Worm (Caenorhabditis elegans) whole organism, L2 larva: Measurements from ENCODE around the gene ttr-15.
A peak's percentile ranks its signal among the peaks of the same experiment; 100 is the strongest.

Source experiments
- C34F6.9 ChIP-seq: fragments of 150-350 bp; optimal IDR thresholded peaks from 2 replicates; lab custom pipeline; 2014; ENCODE audit warnings: missing biosample characterization, missing genetic modification characterization
- F13H6.1 ChIP-seq: sonication (generic microtip); optimal IDR thresholded peaks from 2 replicates; lab custom pipeline; 2016; ENCODE audit warnings: missing genetic modification characterization, missing compliant biosample characterization
- R02D3.7 ChIP-seq: fragments of 150-350 bp; optimal IDR thresholded peaks from 2 replicates; lab custom pipeline; 2014; ENCODE audit warnings: missing biosample characterization, missing genetic modification characterization
- Y55F3AM.14 ChIP-seq: fragments of 200-800 bp; sonication (Bioruptor generic); optimal IDR thresholded peaks from 2 replicates; lab custom pipeline; 2018; ENCODE audit warnings: mild to moderate bottlenecking, missing genetic modification characterization, missing compliant biosample characterization
- ZK546.5 ChIP-seq: sonication (generic microtip); optimal IDR thresholded peaks from 2 replicates; lab custom pipeline; 2017; ENCODE audit warnings: missing biosample characterization, missing genetic modification characterization
- alr-1 ChIP-seq: fragments of 150-350 bp; optimal IDR thresholded peaks from 2 replicates; lab custom pipeline; 2014; ENCODE audit warnings: missing biosample characterization, missing genetic modification characterization
- aly-2 ChIP-seq: fragments of 150-350 bp; optimal IDR thresholded peaks from 2 replicates; lab custom pipeline; 2014; ENCODE audit warnings: missing biosample characterization, missing genetic modification characterization
- ama-1 ChIP-seq: fragments of 150-350 bp; optimal IDR thresholded peaks from 2 replicates; lab custom pipeline; 2018; ENCODE audit warnings: inconsistent platforms
- blmp-1 ChIP-seq: sonication (generic microtip); optimal IDR thresholded peaks from 2 replicates; lab custom pipeline; 2017; ENCODE audit warnings: missing genetic modification characterization, mild to moderate bottlenecking, missing compliant biosample characterization, antibody characterized with exemption, moderate library complexity; ENCODE audit not compliant: insufficient read depth
- ceh-16 ChIP-seq: fragments of 150-350 bp; optimal IDR thresholded peaks from 2 replicates; lab custom pipeline; 2014; ENCODE audit warnings: missing biosample characterization, missing genetic modification characterization
- ceh-82 ChIP-seq: fragments of 150-350 bp; optimal IDR thresholded peaks from 2 replicates; lab custom pipeline; 2014; ENCODE audit warnings: missing biosample characterization, missing genetic modification characterization
- crh-2 ChIP-seq: sonication (generic microtip); optimal IDR thresholded peaks from 2 replicates; lab custom pipeline; 2017; ENCODE audit warnings: missing biosample characterization, missing genetic modification characterization
- dmd-4 ChIP-seq: sonication (generic microtip); optimal IDR thresholded peaks from 2 replicates; lab custom pipeline; 2017; ENCODE audit warnings: missing biosample characterization, missing genetic modification characterization
- egl-27 ChIP-seq: sonication (generic microtip); optimal IDR thresholded peaks from 3 replicates; lab custom pipeline; 2017; ENCODE audit warnings: missing biosample characterization, missing genetic modification reagents, missing genetic modification characterization
- elt-1 ChIP-seq: fragments of 150-350 bp; optimal IDR thresholded peaks from 2 replicates; lab custom pipeline; 2014; ENCODE audit warnings: missing biosample characterization, missing genetic modification characterization
- elt-3 ChIP-seq: sonication (generic microtip); optimal IDR thresholded peaks from 2 replicates; lab custom pipeline; 2017; ENCODE audit warnings: missing biosample characterization, missing genetic modification characterization
- fos-1 ChIP-seq: fragments of 150-350 bp; optimal IDR thresholded peaks from 2 replicates; lab custom pipeline; 2014; ENCODE audit warnings: missing biosample characterization, missing genetic modification characterization
- gmeb-1 ChIP-seq: fragments of 150-350 bp; optimal IDR thresholded peaks from 2 replicates; lab custom pipeline; 2014; ENCODE audit warnings: missing biosample characterization, missing genetic modification characterization
- lin-11 ChIP-seq: fragments of 150-350 bp; sonication (generic microtip); optimal IDR thresholded peaks from 2 replicates; lab custom pipeline; 2014; ENCODE audit warnings: missing biosample characterization, missing genetic modification characterization, inconsistent platforms, mixed read lengths
- lin-13 ChIP-seq: fragments of 150-350 bp; optimal IDR thresholded peaks from 2 replicates; lab custom pipeline; 2014; ENCODE audit warnings: missing biosample characterization, missing genetic modification reagents, missing genetic modification characterization
- lin-39 ChIP-seq: fragments of 150-350 bp; optimal IDR thresholded peaks from 2 replicates; lab custom pipeline; 2014; ENCODE audit warnings: missing biosample characterization, missing genetic modification reagents, missing genetic modification characterization
- lsy-2 ChIP-seq, 2 experiments: fragments of 150-350 bp in 1 of 2; sonication (generic microtip) in 1 of 2; optimal IDR thresholded peaks; 2 replicates each; lab custom pipeline; 2014 to 2017; ENCODE audit warnings: missing biosample characterization in 2 of 2, missing genetic modification characterization in 2 of 2
- mab-5 ChIP-seq: fragments of 150-350 bp; optimal IDR thresholded peaks from 2 replicates; lab custom pipeline; 2014; ENCODE audit warnings: missing biosample characterization, missing genetic modification characterization
- mbf-1 ChIP-seq: sonication (generic microtip); optimal IDR thresholded peaks from 2 replicates; lab custom pipeline; 2017; ENCODE audit warnings: missing biosample characterization, missing genetic modification characterization
- mdl-1 ChIP-seq, 2 experiments: fragments of 150-350 bp in 1 of 2; sonication (generic microtip) in 1 of 2; optimal IDR thresholded peaks; 2 replicates each; lab custom pipeline; 2017; ENCODE audit warnings: missing biosample characterization in 2 of 2, missing genetic modification characterization in 2 of 2
- nhr-11 ChIP-seq: fragments of 150-350 bp; optimal IDR thresholded peaks from 2 replicates; lab custom pipeline; 2014; ENCODE audit warnings: missing biosample characterization, missing genetic modification characterization
- nhr-12 ChIP-seq: fragments of 150-350 bp; optimal IDR thresholded peaks from 2 replicates; lab custom pipeline; 2014; ENCODE audit warnings: missing biosample characterization, missing genetic modification characterization
- nhr-129 ChIP-seq: fragments of 150-350 bp; optimal IDR thresholded peaks from 2 replicates; lab custom pipeline; 2014; ENCODE audit warnings: missing biosample characterization, missing genetic modification characterization
- nhr-21 ChIP-seq: fragments of 150-350 bp; optimal IDR thresholded peaks from 2 replicates; lab custom pipeline; 2014; ENCODE audit warnings: missing biosample characterization, missing genetic modification characterization
- nhr-23 ChIP-seq: fragments of 150-350 bp; optimal IDR thresholded peaks from 2 replicates; lab custom pipeline; 2014; ENCODE audit warnings: missing biosample characterization, missing genetic modification reagents, missing genetic modification characterization
- nhr-237 ChIP-seq: fragments of 150-350 bp; optimal IDR thresholded peaks from 2 replicates; lab custom pipeline; 2014; ENCODE audit warnings: missing biosample characterization, missing genetic modification characterization
- nhr-25 ChIP-seq: fragments of 150-350 bp; sonication (generic microtip); optimal IDR thresholded peaks from 3 replicates; lab custom pipeline; 2014; ENCODE audit warnings: missing biosample characterization, missing genetic modification characterization
- nhr-6 ChIP-seq: fragments of 150-350 bp; optimal IDR thresholded peaks from 2 replicates; lab custom pipeline; 2014; ENCODE audit warnings: missing biosample characterization, missing genetic modification characterization
- nhr-77 ChIP-seq: fragments of 150-350 bp; optimal IDR thresholded peaks from 2 replicates; lab custom pipeline; 2014; ENCODE audit warnings: missing biosample characterization, missing genetic modification characterization
- peb-1 ChIP-seq: fragments of 150-350 bp; optimal IDR thresholded peaks from 2 replicates; lab custom pipeline; 2014; ENCODE audit warnings: missing biosample characterization, missing genetic modification characterization
- sem-4 ChIP-seq: fragments of 150-350 bp; optimal IDR thresholded peaks from 2 replicates; lab custom pipeline; 2014; ENCODE audit warnings: missing biosample characterization, missing genetic modification reagents, missing genetic modification characterization
- skn-1 ChIP-seq: sonication (generic microtip); optimal IDR thresholded peaks from 2 replicates; lab custom pipeline; 2017; ENCODE audit warnings: missing biosample characterization, missing genetic modification characterization
- sma-3 ChIP-seq: sonication (generic microtip); optimal IDR thresholded peaks from 2 replicates; lab custom pipeline; 2016; ENCODE audit warnings: missing genetic modification reagents, missing genetic modification characterization, missing compliant biosample characterization
- sma-9 ChIP-seq, 2 experiments: fragments of 150-350 bp in 1 of 2; sonication (generic microtip) in 1 of 2; optimal IDR thresholded peaks; 2 replicates each; lab custom pipeline; 2014 to 2016; ENCODE audit warnings: missing genetic modification characterization in 2 of 2, mild to moderate bottlenecking in 1 of 2, missing biosample characterization in 1 of 2, missing compliant biosample characterization in 1 of 2, missing genetic modification reagents in 1 of 2, moderate library complexity in 1 of 2
- snpc-4 ChIP-seq: fragments of 150-350 bp; optimal IDR thresholded peaks from 2 replicates; lab custom pipeline; 2014; ENCODE audit warnings: missing biosample characterization, missing genetic modification characterization
- unc-39 ChIP-seq: fragments of 150-350 bp; optimal IDR thresholded peaks from 2 replicates; lab custom pipeline; 2014; ENCODE audit warnings: missing biosample characterization, missing genetic modification characterization
- unc-55 ChIP-seq: fragments of 150-350 bp; sonication (generic microtip); optimal IDR thresholded peaks from 3 replicates; lab custom pipeline; 2014; ENCODE audit warnings: missing biosample characterization, missing genetic modification reagents, missing genetic modification characterization
- zag-1 ChIP-seq: fragments of 150-350 bp; optimal IDR thresholded peaks from 2 replicates; lab custom pipeline; 2014; ENCODE audit warnings: missing biosample characterization, missing genetic modification characterization
- ztf-1 ChIP-seq: fragments of 200-800 bp; sonication (Bioruptor generic); conservative IDR thresholded peaks from 2 replicates; pipeline ENCODE4 v1.3.6; 2022; ENCODE audit warnings: missing genetic modification characterization, missing compliant biosample characterization
- ztf-11 ChIP-seq: sonication (generic microtip); optimal IDR thresholded peaks from 2 replicates; lab custom pipeline; 2017; ENCODE audit warnings: missing biosample characterization, missing genetic modification characterization
- ztf-4 ChIP-seq: fragments of 150-350 bp; optimal IDR thresholded peaks from 2 replicates; lab custom pipeline; 2014; ENCODE audit warnings: missing biosample characterization, missing genetic modification characterization

Gene ttr-15

DNA sequence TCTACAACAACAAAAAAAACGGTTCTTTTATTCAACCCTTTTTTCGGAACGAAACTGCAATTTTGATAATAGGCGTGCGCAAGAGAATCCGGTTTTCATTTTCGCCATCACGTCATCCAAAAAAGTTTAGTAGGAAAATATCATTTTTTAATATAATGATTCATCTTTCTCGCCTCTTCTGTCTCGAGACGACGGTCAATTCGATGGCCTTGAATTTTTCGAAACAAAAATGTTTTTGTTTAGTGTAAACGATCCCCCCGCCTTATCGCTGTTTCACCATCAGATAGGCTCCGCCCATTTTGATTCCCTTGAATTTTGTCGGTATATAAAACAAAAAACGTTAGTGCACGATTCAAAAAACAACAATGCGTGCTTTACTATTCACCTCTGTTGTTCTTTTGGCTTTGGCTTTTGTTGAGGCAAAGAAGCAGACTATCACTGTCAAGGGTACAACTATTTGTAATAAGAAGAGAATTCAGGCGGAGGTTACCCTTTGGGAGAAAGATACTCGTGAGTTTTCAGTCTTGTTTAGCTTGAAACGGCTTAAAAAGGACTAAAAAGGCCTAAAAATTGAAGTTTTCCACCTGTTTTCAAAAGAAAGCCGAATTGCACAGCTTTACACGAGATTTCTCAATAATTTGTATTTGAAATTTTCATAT lies at the start of gene ttr-15:
Gene ttr-15, plus strand, starts transcription at position 340 of the 659 bp plus-strand sequence.
- TF ChIP-seq nhr-21 (tag; lab: Kevin White, UChicago) (peak; percentile 12), crh-2 (tag; lab: Kevin White, UChicago) (peak; percentile 15), ama-1 (peak; percentile 86), sma-3 (GFP tag; lab: Kevin White, UChicago) (peak; percentile 84), C34F6.9 (no peak), nhr-77 (no peak), fos-1 (tag; lab: Kevin White, UChicago) (peak; percentile 40), nhr-25 (peak; percentile 63), Y55F3AM.14 (peak; percentile 56), sma-9 (GFP tag; optimal IDR thresholded peaks at IDR 0.05; lab: Kevin White, UChicago) (peak; percentile 29), sma-9 (tag; optimal IDR thresholded peaks at IDR 0.05; lab: Kevin White, UChicago) (no peak), nhr-129 (tag; lab: Kevin White, UChicago) (peak; percentile 11), ztf-4 (tag; lab: Kevin White, UChicago) (no peak), blmp-1 (tag; lab: Kevin White, UChicago) (no peak)
- TF ChIP-seq, all 48 proteins: peak for 9

ce11 chrIII:10289790-10290189 lies 47.9 kb upstream of the ttr-15 start:
- no peak for TF ChIP-seq R02D3.7 (tag; lab: Kevin White, UChicago)
- peak; percentile 9 for TF ChIP-seq sma-9 (GFP tag; optimal IDR thresholded peaks at IDR 0.05; lab: Kevin White, UChicago)
- TF ChIP-seq sma-9 (tag; optimal IDR thresholded peaks at IDR 0.05; lab: Kevin White, UChicago) = no peak
- no peak for TF ChIP-seq sem-4
- TF ChIP-seq ztf-1 = no peak
- no peak for TF ChIP-seq fos-1 (tag; lab: Kevin White, UChicago)
- no peak for TF ChIP-seq ceh-16
- TF ChIP-seq dmd-4 = no peak
- no peak for TF ChIP-seq snpc-4 (tag; lab: Kevin White, UChicago)

DNA sequence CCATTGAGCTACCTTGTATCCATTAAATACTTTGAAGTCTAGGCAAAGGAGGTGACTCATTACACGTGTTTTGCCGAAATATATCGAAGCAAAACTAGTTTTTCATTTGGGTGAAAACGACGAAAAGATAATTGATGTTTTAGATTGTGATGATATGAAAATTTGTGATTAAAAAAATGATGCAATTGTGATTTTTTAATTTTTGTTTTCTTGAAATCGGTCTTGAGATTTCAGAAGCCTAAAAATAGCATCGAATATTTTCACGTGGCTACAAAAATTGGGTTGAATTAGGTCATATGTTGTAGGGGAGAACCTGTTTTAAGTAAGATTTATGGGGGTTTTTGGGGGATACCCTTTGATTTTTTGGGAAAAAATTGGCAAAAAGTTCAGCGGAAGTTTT lies 47.1 kb upstream of the ttr-15 start:
- TF ChIP-seq nhr-6 (tag; lab: Kevin White, UChicago) (no peak), ztf-4 (tag; lab: Kevin White, UChicago) (no peak), nhr-21 (tag; lab: Kevin White, UChicago) (no peak), nhr-237 (tag; lab: Kevin White, UChicago) (no peak), crh-2 (tag; lab: Kevin White, UChicago) (peak; percentile 22), sma-9 (GFP tag; optimal IDR thresholded peaks at IDR 0.05; lab: Kevin White, UChicago) (peak; percentile 48), sma-9 (tag; optimal IDR thresholded peaks at IDR 0.05; lab: Kevin White, UChicago) (no peak), C34F6.9 (no peak), fos-1 (tag; lab: Kevin White, UChicago) (peak; percentile 63), ztf-1 (no peak), sem-4 (no peak), ztf-11 (tag; lab: Kevin White, UChicago) (no peak), alr-1 (tag; lab: Kevin White, UChicago) (no peak), gmeb-1 (tag; lab: Kevin White, UChicago) (no peak), sma-3 (GFP tag; lab: Kevin White, UChicago) (peak; percentile 25), nhr-25 (peak; percentile 77), elt-3 (tag; lab: Kevin White, UChicago) (no peak), nhr-23 (tag; lab: Kevin White, UChicago) (no peak), unc-39 (no peak), lin-11 (tag; lab: Kevin White, UChicago) (no peak), ceh-82 (tag; lab: Kevin White, UChicago) (no peak), egl-27 (tag; lab: Kevin White, UChicago) (no peak), Y55F3AM.14 (no peak), R02D3.7 (tag; lab: Kevin White, UChicago) (no peak), mab-5 (tag; lab: Kevin White, UChicago) (no peak), ZK546.5 (tag; lab: Kevin White, UChicago) (no peak), nhr-12 (tag; lab: Kevin White, UChicago) (no peak), ama-1 (no peak), lin-39 (no peak), lsy-2 (tag; optimal IDR thresholded peaks at IDR 0.05; lab: Kevin White, UChicago) (peak in 1 of 2 experiments; percentile 5), elt-1 (tag; lab: Kevin White, UChicago) (no peak), ceh-16 (no peak), skn-1 (tag; lab: Kevin White, UChicago) (no peak), mbf-1 (tag; lab: Kevin White, UChicago) (no peak), aly-2 (no peak), unc-55 (GFP tag; lab: Kevin White, UChicago) (no peak), peb-1 (tag; lab: Kevin White, UChicago) (no peak), blmp-1 (tag; lab: Kevin White, UChicago) (peak; percentile 19), lin-13 (no peak), zag-1 (no peak), F13H6.1 (tag; lab: Kevin White, UChicago) (no peak), nhr-11 (tag; lab: Kevin White, UChicago) (no peak), dmd-4 (no peak), mdl-1 (tag; optimal IDR thresholded peaks at IDR 0.05; lab: Kevin White, UChicago) (no peak), nhr-129 (tag; lab: Kevin White, UChicago) (peak; percentile 77), nhr-77 (no peak), snpc-4 (tag; lab: Kevin White, UChicago) (no peak)
